Fruit fly (Drosophila melanogaster) whole organism, pupa: ENCODE results near the gene CG42588.

Experiments
- CG13204 ChIP-seq: fragments of 200-800 bp; sonication (Bioruptor generic); optimal IDR thresholded peaks from 2 replicates; lab custom pipeline; 2018; ENCODE audit warnings: missing biosample characterization, mild to moderate bottlenecking, missing genetic modification characterization, moderate library complexity
- CG15710 ChIP-seq: fragments of 200-800 bp; sonication (Bioruptor generic); optimal IDR thresholded peaks from 2 replicates; lab custom pipeline; 2018; ENCODE audit warnings: missing biosample characterization, mild to moderate bottlenecking, missing genetic modification characterization, moderate library complexity
- CG17806 ChIP-seq: fragments of 200-800 bp; sonication (Bioruptor generic); optimal IDR thresholded peaks from 2 replicates; lab custom pipeline; 2018; ENCODE audit warnings: missing biosample characterization, mild to moderate bottlenecking, missing genetic modification characterization, moderate library complexity
- CG9948 ChIP-seq: fragments of 200-800 bp; sonication (Bioruptor generic); optimal IDR thresholded peaks from 2 replicates; lab custom pipeline; 2018; ENCODE audit warnings: missing biosample characterization, mild to moderate bottlenecking, missing genetic modification characterization, moderate library complexity
- D1 ChIP-seq: fragments of 200-800 bp; sonication (Bioruptor generic); optimal IDR thresholded peaks from 2 replicates; lab custom pipeline; 2018; ENCODE audit warnings: missing biosample characterization, mild to moderate bottlenecking, missing genetic modification characterization, moderate library complexity
- Pif1B ChIP-seq: fragments of 200-800 bp; sonication (Bioruptor generic); optimal IDR thresholded peaks from 3 replicates; lab custom pipeline; 2016; ENCODE audit warnings: missing biosample characterization, missing genetic modification characterization
- Snoo ChIP-seq: fragments of 200-800 bp; sonication (Bioruptor generic); optimal IDR thresholded peaks from 3 replicates; lab custom pipeline; 2017; ENCODE audit warnings: missing biosample characterization, mild to moderate bottlenecking, missing genetic modification characterization, inconsistent platforms

DNA sequence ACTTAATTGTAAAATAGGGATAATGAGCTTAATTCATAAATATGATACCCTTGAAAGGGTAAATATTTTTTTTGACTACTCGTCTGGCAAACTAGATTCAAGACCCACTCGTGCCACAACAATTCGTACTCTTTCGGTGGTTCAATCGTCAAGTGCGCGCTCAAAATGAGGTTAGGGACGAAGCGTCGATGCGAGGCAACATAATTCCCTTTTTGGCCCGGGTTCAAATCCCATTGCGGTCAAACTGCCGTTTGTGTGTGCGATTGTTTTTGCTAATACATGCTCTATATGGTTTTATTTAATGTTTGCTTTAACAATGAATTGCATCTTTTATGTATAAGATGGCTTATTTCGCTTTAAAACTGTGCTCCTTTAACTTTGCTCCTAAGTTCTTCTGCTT is 1.7 kb downstream of the CG42588 start:
- no peak for TF ChIP-seq CG9948 (tag; lab: Kevin White, UChicago)
- TF ChIP-seq Pif1B (GFP tag; lab: Kevin White, UChicago) = no peak
- no peak for TF ChIP-seq CG13204 (GFP tag; lab: Kevin White, UChicago)
- no peak for TF ChIP-seq D1 (tag; lab: Kevin White, UChicago)
- no peak for TF ChIP-seq CG15710 (tag; lab: Kevin White, UChicago)
- TF ChIP-seq Snoo = no peak
- TF ChIP-seq CG17806 = no peak
